Fruit fly (Drosophila melanogaster) whole organism, embryonic: Measurements from ENCODE around the gene Cdc23.

Source experiments
- BtbVII ChIP-seq: fragments of 200-800 bp; sonication (Bioruptor generic); optimal IDR thresholded peaks from 3 replicates; lab custom pipeline; 2017; ENCODE audit warnings: missing biosample characterization, mild to moderate bottlenecking, missing genetic modification characterization
- Bteb2 ChIP-seq: fragments of 200-800 bp; sonication (Bioruptor generic); optimal IDR thresholded peaks from 2 replicates; lab custom pipeline; 2016; ENCODE audit warnings: missing biosample characterization, missing genetic modification characterization
- CG10267 ChIP-seq: fragments of 200-800 bp; sonication (Bioruptor generic); optimal IDR thresholded peaks from 2 replicates; lab custom pipeline; 2018; ENCODE audit warnings: missing biosample characterization, mild to moderate bottlenecking, missing genetic modification characterization, moderate library complexity
- CG10274 ChIP-seq: fragments of 200-800 bp; sonication (Bioruptor generic); optimal IDR thresholded peaks from 3 replicates; lab custom pipeline; 2017; ENCODE audit warnings: missing biosample characterization, mild to moderate bottlenecking, missing genetic modification characterization
- CG10431 ChIP-seq: fragments of 200-800 bp; sonication (Bioruptor generic); optimal IDR thresholded peaks from 3 replicates; lab custom pipeline; 2018; ENCODE audit warnings: missing biosample characterization, mild to moderate bottlenecking, missing genetic modification characterization
- CG10959 ChIP-seq: fragments of 200-800 bp; sonication (Bioruptor generic); IDR thresholded peaks from 2 replicates; pipeline ENCODE4 v1.3.6; 2022; ENCODE audit warnings: missing biosample characterization, missing genetic modification characterization
- CG11696 ChIP-seq: fragments of 200-800 bp; sonication (Bioruptor generic); IDR thresholded peaks from 2 replicates; pipeline ENCODE4 v1.3.6; 2022; ENCODE audit warnings: missing biosample characterization, missing genetic modification characterization
- CG12744 ChIP-seq: fragments of 200-800 bp; sonication (Bioruptor generic); optimal IDR thresholded peaks from 2 replicates; lab custom pipeline; 2016; ENCODE audit warnings: missing biosample characterization, missing genetic modification characterization
- CG13123 ChIP-seq: fragments of 200-800 bp; sonication (Bioruptor generic); optimal IDR thresholded peaks from 2 replicates; lab custom pipeline; 2016; ENCODE audit warnings: missing biosample characterization, missing genetic modification characterization
- CG13296 ChIP-seq: fragments of 200-800 bp; sonication (Bioruptor generic); optimal IDR thresholded peaks from 3 replicates; lab custom pipeline; 2018; ENCODE audit warnings: missing biosample characterization, mild to moderate bottlenecking, missing genetic modification characterization
- CG13624 ChIP-seq: fragments of 200-800 bp; sonication (Bioruptor generic); optimal IDR thresholded peaks from 2 replicates; lab custom pipeline; 2016; ENCODE audit warnings: missing biosample characterization, missing genetic modification characterization
- CG15601 ChIP-seq: fragments of 200-800 bp; sonication (Bioruptor generic); optimal IDR thresholded peaks from 3 replicates; lab custom pipeline; 2019; ENCODE audit warnings: missing biosample characterization, mild to moderate bottlenecking, missing genetic modification characterization, moderate library complexity
- CG1832 ChIP-seq: fragments of 200-800 bp; sonication (Bioruptor generic); optimal IDR thresholded peaks from 2 replicates; lab custom pipeline; 2017; ENCODE audit warnings: missing biosample characterization, mild to moderate bottlenecking, missing genetic modification characterization, inconsistent platforms
- CG18599 ChIP-seq: fragments of 200-800 bp; sonication (Bioruptor generic); optimal IDR thresholded peaks from 3 replicates; lab custom pipeline; 2017; ENCODE audit warnings: missing biosample characterization, missing genetic modification characterization, mild to moderate bottlenecking, moderate library complexity, missing genetic modification reagents
- CG32772 ChIP-seq: fragments of 200-800 bp; sonication (Bioruptor generic); IDR thresholded peaks from 2 replicates; pipeline ENCODE4 v1.3.6; 2022; ENCODE audit warnings: missing biosample characterization, missing genetic modification characterization
- CG3847 ChIP-seq: fragments of 200-800 bp; sonication (Bioruptor generic); IDR thresholded peaks from 2 replicates; pipeline ENCODE4 v1.3.6; 2022; ENCODE audit warnings: missing biosample characterization, missing genetic modification characterization
- CG5953 ChIP-seq: fragments of 200-800 bp; sonication (Bioruptor generic); IDR thresholded peaks from 2 replicates; pipeline ENCODE4 v1.3.6; 2022; ENCODE audit warnings: missing biosample characterization, missing genetic modification characterization
- CG7745 ChIP-seq: fragments of 200-800 bp; sonication (Bioruptor generic); optimal IDR thresholded peaks from 2 replicates; lab custom pipeline; 2018; ENCODE audit warnings: missing biosample characterization, mild to moderate bottlenecking, missing genetic modification characterization, moderate library complexity
- CG8388 ChIP-seq: fragments of 200-800 bp; sonication (Bioruptor generic); optimal IDR thresholded peaks from 2 replicates; lab custom pipeline; 2019; ENCODE audit warnings: missing biosample characterization, mild to moderate bottlenecking, missing genetic modification characterization, moderate library complexity
- Dip3 ChIP-seq: fragments of 200-800 bp; sonication (Bioruptor generic); optimal IDR thresholded peaks from 3 replicates; lab custom pipeline; 2016; ENCODE audit warnings: missing biosample characterization, missing genetic modification characterization
- Dll ChIP-seq: fragments of 200-800 bp; sonication (Bioruptor generic); IDR thresholded peaks from 4 replicates; pipeline ENCODE4 v1.3.6; 2022; ENCODE audit warnings: missing biosample characterization, missing genetic modification characterization; ENCODE audit not compliant: partially characterized antibody
- Ets65A ChIP-seq: fragments of 200-800 bp; sonication (Bioruptor generic); peaks from one replicate; lab custom pipeline; 2016; ENCODE audit warnings: missing biosample characterization, missing genetic modification characterization
- Fer2 ChIP-seq: fragments of 200-800 bp; sonication (Bioruptor generic); optimal IDR thresholded peaks from 2 replicates; lab custom pipeline; 2018; ENCODE audit warnings: missing biosample characterization, mild to moderate bottlenecking, missing genetic modification characterization, moderate library complexity
- Hey ChIP-seq: fragments of 200-800 bp; sonication (Bioruptor generic); optimal IDR thresholded peaks from 3 replicates; lab custom pipeline; 2018; ENCODE audit warnings: missing biosample characterization, mild to moderate bottlenecking, missing genetic modification characterization
- Hmx ChIP-seq: fragments of 200-800 bp; sonication (Bioruptor generic); optimal IDR thresholded peaks from 2 replicates; lab custom pipeline; 2016; ENCODE audit warnings: missing biosample characterization, missing genetic modification characterization
- Hr51 ChIP-seq, 2 experiments: fragments of 200-800 bp; sonication (Bioruptor generic); optimal IDR thresholded peaks; 2 replicates in 1 of 2; 3 replicates in 1 of 2; lab custom pipeline; 2016 to 2018; ENCODE audit warnings: missing biosample characterization in 2 of 2, missing genetic modification characterization in 2 of 2, mild to moderate bottlenecking in 1 of 2, moderate library complexity in 1 of 2
- Med ChIP-seq: fragments of 200-800 bp; sonication (Bioruptor generic); peaks from one replicate; lab custom pipeline; 2016; ENCODE audit warnings: missing biosample characterization, missing genetic modification characterization, mild to moderate bottlenecking, inconsistent platforms, moderate library complexity
- Mrtf ChIP-seq: fragments of 200-800 bp; sonication (Bioruptor generic); IDR thresholded peaks from 3 replicates; pipeline ENCODE4 v1.3.6; 2022; ENCODE audit warnings: missing biosample characterization, missing genetic modification characterization
- Ssrp ChIP-seq: fragments of 200-800 bp; sonication (Bioruptor generic); optimal IDR thresholded peaks from 2 replicates; lab custom pipeline; 2018; ENCODE audit warnings: missing biosample characterization, mild to moderate bottlenecking, missing genetic modification characterization, moderate library complexity
- abd-A ChIP-seq: fragments of 200-800 bp; sonication (Bioruptor generic); optimal IDR thresholded peaks from 3 replicates; lab custom pipeline; 2019; ENCODE audit warnings: missing biosample characterization, mild to moderate bottlenecking, missing genetic modification characterization, moderate library complexity
- cg ChIP-seq: fragments of 200-800 bp; sonication (Bioruptor generic); optimal IDR thresholded peaks from 3 replicates; lab custom pipeline; 2019; ENCODE audit warnings: missing biosample characterization, mild to moderate bottlenecking, missing genetic modification characterization, moderate library complexity
- ci ChIP-seq: fragments of 200-800 bp; sonication (Bioruptor generic); IDR thresholded peaks from 3 replicates; pipeline ENCODE4 v1.3.6; 2022; ENCODE audit warnings: missing biosample characterization, missing genetic modification characterization
- dm ChIP-seq: fragments of 200-800 bp; sonication (Bioruptor generic); optimal IDR thresholded peaks from 3 replicates; lab custom pipeline; 2016; ENCODE audit warnings: missing biosample characterization, missing genetic modification characterization
- en ChIP-seq: fragments of 200-800 bp; sonication (Bioruptor generic); optimal IDR thresholded peaks from 2 replicates; lab custom pipeline; 2016; ENCODE audit warnings: missing biosample characterization, missing genetic modification characterization
- eve ChIP-seq, 2 experiments: fragments of >200 bp; optimal IDR thresholded peaks; 2 replicates each; lab custom pipeline; 2017; ENCODE audit warnings: missing biosample characterization in 2 of 2, missing genetic modification characterization in 2 of 2
- ewg ChIP-seq: fragments of 200-800 bp; sonication (Bioruptor generic); optimal IDR thresholded peaks from 3 replicates; lab custom pipeline; 2017; ENCODE audit warnings: mild to moderate bottlenecking, missing biosample characterization, missing genetic modification reagents, missing genetic modification characterization
- gce ChIP-seq: fragments of 200-800 bp; sonication (Bioruptor generic); IDR thresholded peaks from 3 replicates; pipeline ENCODE4 v1.3.6; 2022; ENCODE audit warnings: missing biosample characterization, missing genetic modification characterization
- gsb ChIP-seq: fragments of 200-800 bp; sonication (Bioruptor generic); IDR thresholded peaks from 2 replicates; pipeline ENCODE4 v1.3.6; 2022; ENCODE audit warnings: missing biosample characterization, missing genetic modification characterization
- gsb-n ChIP-seq: fragments of 200-800 bp; sonication (Bioruptor generic); optimal IDR thresholded peaks from 3 replicates; lab custom pipeline; 2018; ENCODE audit warnings: missing biosample characterization, mild to moderate bottlenecking, missing genetic modification characterization
- hkb ChIP-seq, 2 experiments: fragments of 200-800 bp in 1 of 2; fragments of >200 bp in 1 of 2; sonication (Bioruptor generic) in 1 of 2; IDR thresholded peaks in 1 of 2; optimal IDR thresholded peaks in 1 of 2; 2 replicates each; pipeline versions ENCODE4 v1.3.6 to Lab custom; 2017 to 2022; ENCODE audit warnings: missing biosample characterization in 1 of 2, missing genetic modification characterization in 1 of 2
- hth ChIP-seq: fragments of >200 bp; optimal IDR thresholded peaks from 2 replicates; lab custom pipeline; 2017; ENCODE audit warnings: inconsistent platforms
- jigr1 ChIP-seq: fragments of 200-800 bp; sonication (Bioruptor generic); IDR thresholded peaks from 3 replicates; pipeline ENCODE4 v1.3.6; 2022; ENCODE audit warnings: missing biosample characterization, missing genetic modification characterization
- nerfin-2 ChIP-seq: fragments of 200-800 bp; sonication (Bioruptor generic); IDR thresholded peaks from 2 replicates; pipeline ENCODE4 v1.3.6; 2022; ENCODE audit warnings: missing biosample characterization, missing genetic modification characterization; ENCODE audit not compliant: partially characterized antibody
- rib ChIP-seq: fragments of 200-800 bp; sonication (Bioruptor generic); IDR thresholded peaks from 2 replicates; pipeline ENCODE4 v1.3.6; 2022; ENCODE audit warnings: missing biosample characterization, missing genetic modification characterization
- sd ChIP-seq: fragments of 200-800 bp; sonication (Bioruptor generic); optimal IDR thresholded peaks from 3 replicates; lab custom pipeline; 2018; ENCODE audit warnings: missing biosample characterization, mild to moderate bottlenecking, missing genetic modification characterization, moderate library complexity
- sens ChIP-seq: fragments of 200-800 bp; sonication (Bioruptor generic); peaks from one replicate; lab custom pipeline; 2016; ENCODE audit warnings: missing biosample characterization, missing genetic modification characterization
- shn ChIP-seq: fragments of 200-800 bp; sonication (Bioruptor generic); optimal IDR thresholded peaks from 3 replicates; lab custom pipeline; 2016; ENCODE audit warnings: missing biosample characterization, missing genetic modification characterization
- slou ChIP-seq: fragments of 200-800 bp; sonication (Bioruptor generic); optimal IDR thresholded peaks from 3 replicates; lab custom pipeline; 2016; ENCODE audit warnings: missing biosample characterization, missing genetic modification characterization
- ttk ChIP-seq: fragments of 200-800 bp; sonication (Bioruptor generic); IDR thresholded peaks from 2 replicates; pipeline ENCODE4 v2.1.2; 2022; ENCODE audit warnings: missing biosample characterization, missing genetic modification characterization
- vfl ChIP-seq: fragments of 200-800 bp; sonication (Bioruptor generic); optimal IDR thresholded peaks from 2 replicates; lab custom pipeline; 2016; ENCODE audit warnings: missing biosample characterization, missing genetic modification characterization
- vvl ChIP-seq: fragments of 200-800 bp; sonication (Bioruptor generic); IDR thresholded peaks from 2 replicates; pipeline ENCODE4 v1.3.6; 2022; ENCODE audit warnings: missing biosample characterization, missing genetic modification characterization
- z ChIP-seq: fragments of 200-800 bp; sonication (Bioruptor generic); IDR thresholded peaks from 3 replicates; pipeline ENCODE4 v1.3.6; 2022; ENCODE audit warnings: missing biosample characterization, missing genetic modification characterization

The Cdc23 gene

dm6 chr2L:20431210-20431609 is 27.9 kb upstream of the Cdc23 start (continued):
- TF ChIP-seq Hr51 (GFP tag; optimal IDR thresholded peaks at IDR 0.05; lab: Kevin White, UChicago) (no peak), jigr1 (no peak), rib (no peak), gsb-n (no peak), CG13624 (GFP tag; lab: Kevin White, UChicago) (no peak), ewg (GFP tag; lab: Kevin White, UChicago) (no peak), abd-A (tag; lab: Kevin White, UChicago) (no peak), BtbVII (GFP tag; lab: Kevin White, UChicago) (no peak), Hey (no peak), Dip3 (GFP tag; lab: Kevin White, UChicago) (no peak), CG10431 (GFP tag; lab: Kevin White, UChicago) (no peak), CG10267 (tag; lab: Kevin White, UChicago) (no peak), gce (GFP tag; lab: Robert Waterston, UW) (no peak), slou (no peak), CG7745 (tag; lab: Kevin White, UChicago) (no peak), Fer2 (tag; lab: Kevin White, UChicago) (no peak), CG15601 (tag; lab: Kevin White, UChicago) (no peak), Ssrp (tag; lab: Kevin White, UChicago) (no peak), Mrtf (no peak), nerfin-2 (GFP tag; lab: Robert Waterston, UW) (no peak), CG12744 (GFP tag; lab: Kevin White, UChicago) (no peak), hkb (optimal IDR thresholded peaks at IDR 0.05; lab: Kevin White, UChicago) (no peak), hkb (GFP tag; IDR thresholded peaks at IDR 0.05; lab: Robert Waterston, UW) (0 out of 2 replicates have a peak, but pooled peaks have one; percentile 12), Bteb2 (no peak), CG18599 (GFP tag; lab: Kevin White, UChicago) (no peak), sd (tag; lab: Kevin White, UChicago) (no peak), en (GFP tag; lab: Kevin White, UChicago) (no peak), Hmx (no peak), CG13296 (GFP tag; lab: Kevin White, UChicago) (no peak), Dll (GFP tag; lab: Robert Waterston, UW) (no peak), gsb (no peak), Ets65A (GFP tag; lab: Kevin White, UChicago) (peak; percentile 48), CG10959 (GFP tag; lab: Robert Waterston, UW) (0 out of 2 replicates have a peak, but pooled peaks have one; percentile 6), Med (GFP tag; lab: Kevin White, UChicago) (peak; percentile 49), hth (lab: Kevin White, UChicago) (no peak), z (GFP tag; lab: Robert Waterston, UW) (0 out of 3 replicates have a peak, but pooled peaks have one; percentile 7), sens (GFP tag; lab: Kevin White, UChicago) (no peak), vfl (GFP tag; lab: Kevin White, UChicago) (no peak), vvl (GFP tag; lab: Robert Waterston, UW) (0 out of 2 replicates have a peak, but pooled peaks have one; percentile 6), CG32772 (GFP tag; lab: Robert Waterston, UW) (no peak), CG8388 (GFP tag; lab: Kevin White, UChicago) (no peak), shn (GFP tag; lab: Kevin White, UChicago) (no peak), cg (GFP tag; lab: Kevin White, UChicago) (no peak), CG1832 (GFP tag; lab: Kevin White, UChicago) (no peak), ci (GFP tag; lab: Robert Waterston, UW) (0 out of 3 replicates have a peak, but pooled peaks have one; percentile 38), CG11696 (no peak), ttk (GFP tag; lab: Robert Waterston, UW) (no peak), CG5953 (no peak), CG13123 (GFP tag; lab: Kevin White, UChicago) (no peak), dm (GFP tag; lab: Kevin White, UChicago) (no peak), eve (GFP tag; optimal IDR thresholded peaks at IDR 0.05; lab: Kevin White, UChicago) (no peak), CG3847 (no peak), CG10274 (GFP tag; lab: Kevin White, UChicago) (no peak)
